Worm (Caenorhabditis elegans): ENCODE measurements around the gene madf-1.

Gene madf-1

DNA sequence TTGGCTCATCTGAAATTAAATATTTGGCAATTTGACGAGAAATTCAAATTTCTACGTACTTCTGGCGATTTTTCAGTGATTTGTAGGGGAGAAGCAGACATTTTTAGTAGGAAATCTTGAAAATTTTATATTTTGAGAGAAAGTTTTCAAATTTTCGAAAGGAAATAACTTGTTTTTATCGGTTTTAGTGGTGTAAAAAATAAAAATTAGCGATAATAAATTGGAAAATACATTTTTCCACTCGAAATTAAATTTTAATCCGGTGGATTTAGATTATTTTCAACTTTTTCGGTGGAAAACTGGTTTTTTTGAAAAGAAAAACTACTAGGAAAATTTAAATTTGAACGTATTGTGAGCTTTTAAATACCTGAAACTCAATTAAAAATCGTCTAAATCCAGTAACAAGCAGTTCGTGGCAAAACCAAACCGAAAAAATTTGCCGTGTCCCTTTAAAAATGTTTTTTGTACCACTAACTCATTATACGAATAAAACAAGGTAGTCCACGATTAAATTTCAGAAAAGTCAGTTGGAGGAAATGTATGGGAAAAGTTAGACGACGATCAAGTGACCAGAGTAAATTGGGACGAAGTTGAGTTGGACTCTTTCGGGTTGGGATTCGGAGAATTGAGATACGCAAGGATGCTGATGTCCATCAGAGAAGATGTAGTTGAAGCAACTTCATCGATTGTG is at the start of gene madf-1, which contains the start of gene Y55F3BR.10:
TSS of gene madf-1 (minus strand) at position 101 of the 691 bp plus-strand sequence.
TSS of gene Y55F3BR.10 (plus strand) at position 641 of the 691 bp plus-strand sequence.
- TF ChIP-seq elt-4 (tag; optimal IDR thresholded peaks at IDR 0.05): no peak
- TF ChIP-seq ceh-14 (tag; optimal IDR thresholded peaks at IDR 0.05): no peak
- TF ChIP-seq ref-2 (tag; optimal IDR thresholded peaks at IDR 0.05): no peak
- TF ChIP-seq pat-9 (tag; optimal IDR thresholded peaks at IDR 0.05): no peak
- TF ChIP-seq ceh-31 (tag; optimal IDR thresholded peaks at IDR 0.05): no peak
- no peak for TF ChIP-seq fkh-6 (tag; optimal IDR thresholded peaks at IDR 0.05)
- TF ChIP-seq ets-4 (tag; optimal IDR thresholded peaks at IDR 0.05): no peak
- TF ChIP-seq ahr-1 (tag; optimal IDR thresholded peaks at IDR 0.05): no peak
- no peak for TF ChIP-seq K09A11.1 (tag; optimal IDR thresholded peaks at IDR 0.05; ENCODE audit: insufficient read depth)
- no peak for TF ChIP-seq madf-2 (tag; optimal IDR thresholded peaks at IDR 0.05)

DNA sequence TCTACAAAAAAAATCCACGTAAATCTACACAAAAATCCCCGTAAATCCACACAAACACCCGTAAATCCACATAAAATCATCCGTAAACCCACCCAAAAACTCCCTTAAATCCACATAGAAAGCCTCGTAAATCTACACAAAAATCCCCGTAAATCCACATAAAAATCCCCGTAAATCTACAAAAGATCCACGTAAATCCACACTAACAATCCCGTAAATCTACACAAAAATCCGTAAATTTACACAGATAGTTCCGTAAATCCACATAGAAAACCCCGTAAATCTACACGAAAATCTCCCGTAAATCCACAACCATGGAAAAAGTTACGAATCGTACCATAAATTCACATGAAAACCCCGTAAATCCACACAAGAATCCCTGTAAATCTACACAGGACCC is 46.9 kb upstream of the madf-1 start:
- TF ChIP-seq unc-3 (GFP tag; conservative IDR thresholded peaks at IDR 0.05): no peak
- no peak for TF ChIP-seq unc-3 (tag; optimal IDR thresholded peaks at IDR 0.05)
- peak; percentile 90 for TF ChIP-seq dve-1 (tag; optimal IDR thresholded peaks at IDR 0.05)

DNA sequence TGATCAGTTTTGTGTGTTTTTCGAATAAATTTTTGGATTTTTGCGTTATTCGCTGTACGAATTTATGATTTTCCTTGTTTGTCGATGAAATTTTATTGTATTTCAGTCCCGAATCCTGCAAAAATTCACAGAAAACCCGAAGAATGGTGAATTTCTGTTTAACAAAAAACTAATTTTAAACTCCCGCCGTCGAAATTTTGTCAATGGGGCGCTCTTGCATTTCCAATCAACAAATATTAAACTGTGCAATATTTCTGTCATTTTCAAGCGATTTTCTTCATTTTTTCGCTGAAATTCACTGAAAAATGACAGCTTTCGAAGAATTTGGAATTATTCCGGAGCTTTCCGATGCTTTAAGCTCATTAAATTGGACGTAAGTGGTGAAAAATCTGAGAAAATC is 43.0 kb upstream of the madf-1 start, which contains the start of gene Y55F3BR.1:
TSS of gene Y55F3BR.1 (plus strand) at position 115 of the 400 bp plus-strand sequence.
- peak; percentile 25 for TF ChIP-seq nfya-1 (tag; optimal IDR thresholded peaks at IDR 0.05)
- no peak for TF ChIP-seq che-1 (tag; optimal IDR thresholded peaks at IDR 0.05)
- TF ChIP-seq ceh-14 (tag; optimal IDR thresholded peaks at IDR 0.05): peak; percentile 14

DNA sequence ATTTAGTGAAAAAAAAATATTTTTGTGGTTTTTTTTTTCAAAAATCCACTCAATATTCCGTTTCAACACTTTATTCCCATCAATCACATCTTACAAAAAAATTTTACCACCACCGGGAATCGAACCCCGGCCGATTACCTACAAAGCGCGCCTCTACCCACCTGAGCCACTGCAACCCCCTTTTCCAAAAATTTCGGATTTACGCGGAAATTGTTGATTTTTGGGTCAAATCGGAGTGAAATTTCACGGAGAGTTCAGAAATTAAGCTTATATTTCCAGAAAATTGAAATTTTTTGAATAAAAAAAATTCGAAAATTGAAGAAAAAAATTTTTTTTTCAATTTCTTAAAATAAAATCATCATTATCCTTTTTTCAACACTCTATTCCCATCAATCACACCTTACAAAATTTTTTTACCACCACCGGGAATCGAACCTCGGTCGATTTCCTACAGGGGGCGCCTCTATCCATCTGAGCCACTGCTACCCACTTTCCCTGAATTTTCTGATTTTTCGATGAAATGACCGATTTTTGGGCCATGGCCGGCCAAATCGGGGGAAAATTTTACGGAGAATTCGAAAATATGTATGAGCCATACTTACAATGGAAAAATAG is 41.6 kb upstream of the madf-1 start:
- TF ChIP-seq elt-4 (tag; optimal IDR thresholded peaks at IDR 0.05): no peak
- no peak for TF ChIP-seq C38D4.7 (GFP tag; optimal IDR thresholded peaks at IDR 0.05)
- TF ChIP-seq sox-4 (tag; optimal IDR thresholded peaks at IDR 0.05): no peak
- TF ChIP-seq gmeb-2 (tag; optimal IDR thresholded peaks at IDR 0.05): no peak
- TF ChIP-seq tbx-7 (tag; optimal IDR thresholded peaks at IDR 0.05): no peak

DNA sequence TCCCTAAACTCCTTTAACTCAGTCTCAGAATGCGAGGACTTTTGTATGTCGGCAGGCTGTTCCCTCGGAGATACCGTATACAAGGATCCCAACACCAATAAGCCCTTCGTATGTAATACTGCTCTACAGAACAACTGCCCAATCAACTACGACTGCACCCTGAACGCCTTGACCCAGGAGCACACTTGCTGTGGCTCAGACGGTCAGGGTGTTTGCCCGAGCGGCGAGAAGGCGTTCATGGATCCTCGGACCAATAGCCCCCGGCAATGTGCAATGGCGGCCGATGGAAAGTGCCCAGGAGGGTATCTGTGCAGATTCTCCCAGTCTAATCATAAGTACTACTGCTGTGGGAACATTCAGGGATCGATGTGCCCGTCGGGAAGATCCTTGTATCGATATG is 37.0 kb upstream of the madf-1 start:
- TF ChIP-seq unc-42 (tag; optimal IDR thresholded peaks at IDR 0.05) (no peak), pqm-1 (tag; optimal IDR thresholded peaks at IDR 0.05) (no peak), C38D4.7 (GFP tag; optimal IDR thresholded peaks at IDR 0.05) (no peak), K02D7.2 (tag; optimal IDR thresholded peaks at IDR 0.05) (no peak), elt-4 (tag; optimal IDR thresholded peaks at IDR 0.05) (no peak), ceh-34 (tag; optimal IDR thresholded peaks at IDR 0.05) (no peak), hlh-13 (GFP tag; optimal IDR thresholded peaks at IDR 0.05) (no peak), elt-2 (tag; optimal IDR thresholded peaks at IDR 0.05) (no peak), fkh-6 (tag; optimal IDR thresholded peaks at IDR 0.05) (no peak), ceh-31 (tag; optimal IDR thresholded peaks at IDR 0.05) (no peak), ztf-16 (tag; optimal IDR thresholded peaks at IDR 0.05) (no peak), ceh-24 (tag; optimal IDR thresholded peaks at IDR 0.05) (no peak), pag-3 (tag; optimal IDR thresholded peaks at IDR 0.05; ENCODE audit: borderline replicate concordance) (no peak), hlh-8 (tag; optimal IDR thresholded peaks at IDR 0.05) (no peak), ceh-30 (tag; optimal IDR thresholded peaks at IDR 0.05) (no peak), nhr-11 (tag; optimal IDR thresholded peaks at IDR 0.05) (no peak), hlh-6 (tag; optimal IDR thresholded peaks at IDR 0.05) (no peak), sdc-2 (tag; optimal IDR thresholded peaks at IDR 0.05) (no peak), fax-1 (tag; optimal IDR thresholded peaks at IDR 0.05) (no peak)

All from whole organism, late embryonic.